Fruit fly (Drosophila melanogaster) whole organism, embryonic: Measurements from ENCODE around the gene Jhbp2.

ENCODE experiments used
- Abd-B ChIP-seq: fragments of 200-800 bp; sonication (Bioruptor generic); optimal IDR thresholded peaks from 2 replicates; lab custom pipeline; 2018; ENCODE audit warnings: missing biosample characterization, mild to moderate bottlenecking, missing genetic modification characterization, moderate library complexity
- Aef1 ChIP-seq: fragments of 200-800 bp; sonication (Bioruptor generic); IDR thresholded peaks from 3 replicates; pipeline ENCODE4 v1.3.6; 2022; ENCODE audit warnings: missing biosample characterization, missing genetic modification characterization
- BEAF-32 ChIP-seq: fragments of 200-800 bp; sonication (Bioruptor generic); optimal IDR thresholded peaks from 3 replicates; lab custom pipeline; 2017; ENCODE audit warnings: missing biosample characterization, missing genetic modification characterization, mild to moderate bottlenecking, moderate library complexity, missing genetic modification reagents
- CG10654 ChIP-seq: fragments of 200-800 bp; sonication (Bioruptor generic); optimal IDR thresholded peaks from 2 replicates; lab custom pipeline; 2016; ENCODE audit warnings: missing biosample characterization, missing genetic modification characterization
- CG11093 ChIP-seq: fragments of 200-800 bp; sonication (Bioruptor generic); IDR thresholded peaks from 3 replicates; pipeline ENCODE4 v1.3.6; 2022; ENCODE audit warnings: missing biosample characterization, missing genetic modification characterization
- CG13287 ChIP-seq: fragments of 200-800 bp; sonication (Bioruptor generic); IDR thresholded peaks from 2 replicates; pipeline ENCODE4 v1.3.6; 2022; ENCODE audit warnings: missing biosample characterization, missing genetic modification characterization; ENCODE audit not compliant: partially characterized antibody
- CG14860 ChIP-seq: fragments of 200-800 bp; sonication (Bioruptor generic); IDR thresholded peaks from 3 replicates; pipeline ENCODE4 v1.3.6; 2022; ENCODE audit warnings: missing biosample characterization, missing genetic modification characterization; ENCODE audit not compliant: partially characterized antibody
- CG16815 ChIP-seq: fragments of 200-800 bp; sonication (Bioruptor generic); optimal IDR thresholded peaks from 3 replicates; lab custom pipeline; 2017; ENCODE audit warnings: missing biosample characterization, mild to moderate bottlenecking, missing genetic modification characterization
- CG17385 ChIP-seq: fragments of 200-800 bp; sonication (Bioruptor generic); optimal IDR thresholded peaks from 3 replicates; lab custom pipeline; 2018; ENCODE audit warnings: missing biosample characterization, mild to moderate bottlenecking, missing genetic modification characterization
- CG17829 ChIP-seq: fragments of 200-800 bp; optimal IDR thresholded peaks from 2 replicates; lab custom pipeline; 2019; ENCODE audit warnings: missing biosample characterization, mild to moderate bottlenecking, missing genetic modification characterization, moderate library complexity
- CG18262 ChIP-seq: fragments of 200-800 bp; optimal IDR thresholded peaks from 3 replicates; lab custom pipeline; 2019; ENCODE audit warnings: missing biosample characterization, mild to moderate bottlenecking, missing genetic modification characterization, moderate library complexity
- CG18619 ChIP-seq: fragments of 200-800 bp; sonication (Bioruptor generic); optimal IDR thresholded peaks from 3 replicates; lab custom pipeline; 2017; ENCODE audit warnings: missing biosample characterization, mild to moderate bottlenecking, missing genetic modification characterization
- CG2202 ChIP-seq: fragments of 200-800 bp; sonication (Bioruptor generic); optimal IDR thresholded peaks from 2 replicates; lab custom pipeline; 2018; ENCODE audit warnings: missing biosample characterization, mild to moderate bottlenecking, missing genetic modification characterization
- CG2889 ChIP-seq: fragments of 200-800 bp; sonication (Bioruptor generic); IDR thresholded peaks from 3 replicates; pipeline ENCODE4 v1.3.6; 2022; ENCODE audit warnings: missing biosample characterization, missing genetic modification characterization
- CG33213 ChIP-seq: fragments of 200-800 bp; sonication (Bioruptor generic); optimal IDR thresholded peaks from 3 replicates; lab custom pipeline; 2016; ENCODE audit warnings: missing biosample characterization, missing genetic modification characterization
- CG3838 ChIP-seq: fragments of 200-800 bp; sonication (Bioruptor generic); optimal IDR thresholded peaks from 3 replicates; lab custom pipeline; 2016; ENCODE audit warnings: missing biosample characterization, missing genetic modification characterization
- CG4854 ChIP-seq: fragments of 200-800 bp; sonication (Bioruptor generic); optimal IDR thresholded peaks from 2 replicates; lab custom pipeline; 2016; ENCODE audit warnings: missing biosample characterization, missing genetic modification characterization, inconsistent platforms
- CG6683 ChIP-seq: fragments of 200-800 bp; sonication (Bioruptor generic); optimal IDR thresholded peaks from 2 replicates; lab custom pipeline; 2017; ENCODE audit warnings: missing biosample characterization, mild to moderate bottlenecking, missing genetic modification characterization, missing genetic modification reagents
- CG7963 ChIP-seq: fragments of 200-800 bp; sonication (Bioruptor generic); IDR thresholded peaks from 3 replicates; pipeline ENCODE4 v1.3.6; 2022; ENCODE audit warnings: missing biosample characterization, missing genetic modification characterization; ENCODE audit not compliant: partially characterized antibody
- CG7987 ChIP-seq: fragments of 200-800 bp; sonication (Bioruptor generic); optimal IDR thresholded peaks from 2 replicates; lab custom pipeline; 2018; ENCODE audit warnings: missing biosample characterization, mild to moderate bottlenecking, missing genetic modification characterization, moderate library complexity
- CG8281 ChIP-seq: fragments of 200-800 bp; sonication (Bioruptor generic); optimal IDR thresholded peaks from 2 replicates; lab custom pipeline; 2018; ENCODE audit warnings: missing biosample characterization, mild to moderate bottlenecking, missing genetic modification characterization, moderate library complexity
- CG8478 ChIP-seq: fragments of >200 bp; optimal IDR thresholded peaks from 2 replicates; lab custom pipeline; 2018
- Drgx ChIP-seq: fragments of 200-800 bp; sonication (Bioruptor generic); IDR thresholded peaks from 2 replicates; pipeline ENCODE4 v1.3.6; 2022; ENCODE audit warnings: missing biosample characterization, missing genetic modification characterization
- Hand ChIP-seq: fragments of 200-800 bp; sonication (Bioruptor generic); optimal IDR thresholded peaks from 2 replicates; lab custom pipeline; 2017; ENCODE audit warnings: mild to moderate bottlenecking, missing biosample characterization, missing genetic modification reagents, missing genetic modification characterization
- Hr3 ChIP-seq: fragments of 200-800 bp; sonication (Bioruptor generic); optimal IDR thresholded peaks from 3 replicates; lab custom pipeline; 2016; ENCODE audit warnings: missing biosample characterization, missing genetic modification characterization
- Hr78 ChIP-seq, 2 experiments: fragments of 200-800 bp in 1 of 2; fragments of >200 bp in 1 of 2; sonication (Bioruptor generic) in 1 of 2; optimal IDR thresholded peaks; 2 replicates each; lab custom pipeline; 2017 to 2019; ENCODE audit warnings: missing biosample characterization in 2 of 2, missing genetic modification characterization in 2 of 2, mild to moderate bottlenecking in 1 of 2, moderate library complexity in 1 of 2
- Hsf ChIP-seq: fragments of 200-800 bp; sonication (Bioruptor generic); optimal IDR thresholded peaks from 3 replicates; lab custom pipeline; 2016; ENCODE audit warnings: missing biosample characterization, missing genetic modification characterization
- Mad ChIP-seq: fragments of 200-800 bp; sonication (Bioruptor generic); optimal IDR thresholded peaks from 2 replicates; lab custom pipeline; 2016; ENCODE audit warnings: missing biosample characterization, missing genetic modification characterization
- Sry-β ChIP-seq: fragments of 200-800 bp; sonication (Bioruptor generic); optimal IDR thresholded peaks from 2 replicates; lab custom pipeline; 2018; ENCODE audit warnings: missing biosample characterization, mild to moderate bottlenecking, missing genetic modification characterization, moderate library complexity
- Sry-δ ChIP-seq: fragments of 200-800 bp; sonication (Bioruptor generic); optimal IDR thresholded peaks from 2 replicates; lab custom pipeline; 2016; ENCODE audit warnings: missing biosample characterization, missing genetic modification characterization
- Xrp1 ChIP-seq: fragments of 200-800 bp; sonication (Bioruptor generic); IDR thresholded peaks from 2 replicates; pipeline ENCODE4 v1.3.6; 2022; ENCODE audit warnings: missing biosample characterization, missing genetic modification characterization
- chm ChIP-seq: fragments of 200-800 bp; sonication (Bioruptor generic); IDR thresholded peaks from 2 replicates; pipeline ENCODE4 v1.3.6; 2022; ENCODE audit warnings: missing biosample characterization, missing genetic modification characterization
- chn ChIP-seq: fragments of 200-800 bp; sonication (Bioruptor generic); optimal IDR thresholded peaks from 2 replicates; lab custom pipeline; 2016; ENCODE audit warnings: missing biosample characterization, missing genetic modification characterization
- disco-r ChIP-seq: fragments of 200-800 bp; sonication (Bioruptor generic); optimal IDR thresholded peaks from 2 replicates; lab custom pipeline; 2016; ENCODE audit warnings: missing biosample characterization, missing genetic modification characterization
- exex ChIP-seq: fragments of 200-800 bp; sonication (Bioruptor generic); optimal IDR thresholded peaks from 4 replicates; lab custom pipeline; 2018; ENCODE audit warnings: missing biosample characterization, mild to moderate bottlenecking, missing genetic modification characterization, moderate library complexity
- grn ChIP-seq: fragments of 200-800 bp; sonication (Bioruptor generic); optimal IDR thresholded peaks from 3 replicates; lab custom pipeline; 2017; ENCODE audit warnings: missing biosample characterization, missing genetic modification characterization
- hb ChIP-seq: fragments of 200-800 bp; sonication (Bioruptor generic); IDR thresholded peaks from 3 replicates; pipeline ENCODE4 v1.3.6; 2022; ENCODE audit warnings: missing biosample characterization, missing genetic modification characterization; ENCODE audit not compliant: partially characterized antibody
- jing ChIP-seq: fragments of 200-800 bp; sonication (Bioruptor generic); optimal IDR thresholded peaks from 2 replicates; lab custom pipeline; 2018; ENCODE audit warnings: missing biosample characterization, mild to moderate bottlenecking, missing genetic modification characterization
- kni ChIP-seq: fragments of 200-800 bp; sonication (Bioruptor generic); optimal IDR thresholded peaks from 3 replicates; lab custom pipeline; 2017; ENCODE audit warnings: mild to moderate bottlenecking, missing biosample characterization, missing genetic modification reagents, missing genetic modification characterization
- mirr ChIP-seq: fragments of 200-800 bp; sonication (Bioruptor generic); optimal IDR thresholded peaks from 3 replicates; lab custom pipeline; 2018; ENCODE audit warnings: missing biosample characterization, mild to moderate bottlenecking, missing genetic modification characterization
- nau ChIP-seq: fragments of 200-800 bp; sonication (Bioruptor generic); optimal IDR thresholded peaks from 3 replicates; lab custom pipeline; 2017; ENCODE audit warnings: missing biosample characterization, mild to moderate bottlenecking, missing genetic modification characterization, missing genetic modification reagents
- otp ChIP-seq: fragments of 200-800 bp; sonication (Bioruptor generic); IDR thresholded peaks from 3 replicates; pipeline ENCODE4, ENCODE4 v1.3.6; 2022; ENCODE audit warnings: missing biosample characterization, missing genetic modification characterization
- pfk ChIP-seq: fragments of 200-800 bp; sonication (Bioruptor generic); optimal IDR thresholded peaks from 2 replicates; lab custom pipeline; 2018; ENCODE audit warnings: missing biosample characterization, mild to moderate bottlenecking, missing genetic modification characterization, moderate library complexity
- prd ChIP-seq, 3 experiments: fragments of >200 bp in 2 of 3; fragments of 200-800 bp in 1 of 3; sonication (Bioruptor generic) in 1 of 3; optimal IDR thresholded peaks in 2 of 3; IDR thresholded peaks in 1 of 3; 2 replicates in 2 of 3; 3 replicates in 1 of 3; pipeline versions ENCODE4 v1.3.6 to Lab custom; 2017 to 2022; ENCODE audit warnings: missing biosample characterization in 1 of 3, missing genetic modification characterization in 1 of 3
- schlank ChIP-seq: fragments of 200-800 bp; sonication (Bioruptor generic); optimal IDR thresholded peaks from 2 replicates; lab custom pipeline; 2018; ENCODE audit warnings: missing biosample characterization, mild to moderate bottlenecking, missing genetic modification characterization
- stc ChIP-seq: fragments of 200-800 bp; sonication (Bioruptor generic); IDR thresholded peaks from 2 replicates; pipeline ENCODE4 v1.3.6; 2022; ENCODE audit warnings: missing biosample characterization, missing genetic modification characterization
- tio ChIP-seq: fragments of 200-800 bp; sonication (Bioruptor generic); optimal IDR thresholded peaks from 2 replicates; lab custom pipeline; 2017; ENCODE audit warnings: missing biosample characterization, missing genetic modification characterization, inconsistent platforms
- tll ChIP-seq, 2 experiments: fragments of 200-800 bp in 1 of 2; fragments of >200 bp in 1 of 2; sonication (Bioruptor generic) in 1 of 2; optimal IDR thresholded peaks; 2 replicates each; lab custom pipeline; 2017 to 2019; ENCODE audit warnings: missing biosample characterization in 2 of 2, missing genetic modification characterization in 2 of 2, mild to moderate bottlenecking in 1 of 2, moderate library complexity in 1 of 2
- zen ChIP-seq: fragments of 200-800 bp; sonication (Bioruptor generic); optimal IDR thresholded peaks from 3 replicates; lab custom pipeline; 2018; ENCODE audit warnings: missing biosample characterization, mild to moderate bottlenecking, missing genetic modification characterization, moderate library complexity

Gene Jhbp2

dm6 chr3R:4994659-4995058 lies 33.5 kb upstream of the Jhbp2 start (continued):
- TF ChIP-seq chm (GFP tag; lab: Robert Waterston, UW) (peak; percentile 52), CG17829 (tag; lab: Kevin White, UChicago) (peak; percentile 13), Sry-β (GFP tag; lab: Kevin White, UChicago) (peak; percentile 37), schlank (tag; lab: Kevin White, UChicago) (no peak), pfk (GFP tag; lab: Kevin White, UChicago) (no peak), kni (GFP tag; lab: Kevin White, UChicago) (peak; percentile 51), disco-r (no peak), CG17385 (GFP tag; lab: Kevin White, UChicago) (peak; percentile 26), tll (GFP tag; optimal IDR thresholded peaks at IDR 0.05; lab: Kevin White, UChicago) (peak in 1 of 2 experiments; percentile 62), grn (no peak), stc (GFP tag; lab: Robert Waterston, UW) (no peak), CG18262 (no peak), zen (tag; lab: Kevin White, UChicago) (peak; percentile 79), Hr78 (GFP tag; optimal IDR thresholded peaks at IDR 0.05; lab: Kevin White, UChicago) (peak in 1 of 2 experiments; percentile 34)

DNA sequence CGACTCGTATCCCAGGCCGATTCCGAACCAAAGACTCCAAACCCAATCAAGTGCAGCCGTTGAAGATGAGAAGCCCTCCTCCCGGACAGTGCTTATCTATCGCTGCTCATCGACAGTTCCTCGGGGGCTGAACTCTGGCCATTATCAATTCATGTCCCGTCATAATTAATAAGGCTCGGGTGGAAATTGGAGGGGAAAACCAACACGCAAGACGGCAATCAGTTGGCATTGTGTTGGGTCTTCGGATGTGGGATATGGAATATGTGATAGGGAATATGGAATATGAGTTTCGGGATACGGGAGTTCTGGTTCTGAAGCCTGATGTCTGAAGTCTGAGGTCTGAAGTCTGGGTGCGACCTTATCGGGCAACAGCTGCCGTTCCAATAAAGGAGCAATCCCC lies 32.2 kb upstream of the Jhbp2 start:
- TF ChIP-seq Hsf (GFP tag; lab: Kevin White, UChicago) (no peak), CG16815 (GFP tag; lab: Kevin White, UChicago) (no peak), CG7987 (no peak), nau (GFP tag; lab: Kevin White, UChicago) (no peak), Mad (no peak), Aef1 (GFP tag; lab: Robert Waterston, UW) (no peak), tio (GFP tag; lab: Kevin White, UChicago) (no peak), exex (tag; lab: Kevin White, UChicago) (no peak), CG2889 (GFP tag; lab: Robert Waterston, UW) (no peak), jing (no peak), CG10654 (GFP tag; lab: Kevin White, UChicago) (no peak), Hr3 (GFP tag; lab: Kevin White, UChicago) (no peak), CG8281 (no peak), Sry-δ (no peak), CG2202 (no peak), CG7963 (GFP tag; lab: Robert Waterston, UW) (no peak), CG13287 (no peak), CG8478 (lab: Kevin White, UChicago) (no peak), BEAF-32 (GFP tag; lab: Kevin White, UChicago) (no peak), hb (no peak), CG33213 (GFP tag; lab: Kevin White, UChicago) (no peak), CG14860 (no peak), chn (GFP tag; lab: Kevin White, UChicago) (no peak), Abd-B (GFP tag; lab: Kevin White, UChicago) (no peak), otp (GFP tag; lab: Robert Waterston, UW) (no peak), Sry-β (GFP tag; lab: Kevin White, UChicago) (no peak), prd (optimal IDR thresholded peaks at IDR 0.05; lab: Kevin White, UChicago) (no peak), prd (GFP tag; IDR thresholded peaks at IDR 0.05; lab: Robert Waterston, UW) (no peak), mirr (GFP tag; lab: Kevin White, UChicago) (no peak), CG3838 (GFP tag; lab: Kevin White, UChicago) (no peak), CG6683 (GFP tag; lab: Kevin White, UChicago) (no peak), Xrp1 (GFP tag; lab: Robert Waterston, UW) (no peak), Hand (GFP tag; lab: Kevin White, UChicago) (no peak), CG4854 (GFP tag; lab: Kevin White, UChicago) (no peak), CG18619 (GFP tag; lab: Kevin White, UChicago) (no peak), grn (peak; percentile 58), Drgx (GFP tag; lab: Robert Waterston, UW) (no peak), CG11093 (GFP tag; lab: Robert Waterston, UW) (no peak)
